Worm (Caenorhabditis elegans) whole organism, dauer: Measurements from ENCODE around the gene B0285.6.

Source experiments
- unc-62 ChIP-seq: sonication (generic microtip); optimal IDR thresholded peaks from 2 replicates; lab custom pipeline; 2017; ENCODE audit warnings: missing biosample characterization, missing genetic modification reagents, missing genetic modification characterization

Gene B0285.6

ce11 chrIII:4335614-4336013, 14.3 kb upstream of the B0285.6 start:
- no peak for TF ChIP-seq unc-62

- no peak for TF ChIP-seq unc-62
These were observed 6.8 kb upstream of the B0285.6 start, which contains the start of the genes B0285.3 and lcmt-1 for ce11 chrIII:4343070-4343469. TSS of gene B0285.3 (minus strand) at chrIII:4343336. TSS of gene lcmt-1 (plus strand) at chrIII:4343446.

ce11 chrIII:4345034-4345433, 4.9 kb upstream of the B0285.6 start, which contains the start of gene hse-5:
TSS of gene hse-5 (plus strand) at chrIII:4345334.
- no peak for TF ChIP-seq unc-62

- TF ChIP-seq unc-62 = no peak
These were observed 6.5 kb downstream of the B0285.6 start, which contains the start of gene mnp-1 for ce11 chrIII:4356384-4356783. TSS of gene mnp-1 (plus strand) at chrIII:4356594.

ce11 chrIII:4357438-4357837, 7.5 kb downstream of the B0285.6 start:
- no peak for TF ChIP-seq unc-62

- TF ChIP-seq unc-62 = no peak
These were observed 8.4 kb downstream of the B0285.6 start for ce11 chrIII:4358345-4358744.

- TF ChIP-seq unc-62 = no peak
These were observed 9.3 kb downstream of the B0285.6 start for ce11 chrIII:4359208-4359607.

ce11 chrIII:4359900-4360299, 10.0 kb downstream of the B0285.6 start:
- TF ChIP-seq unc-62 = no peak

ce11 chrIII:4362332-4362731, 12.4 kb downstream of the B0285.6 start:
- TF ChIP-seq unc-62 = no peak

- no peak for TF ChIP-seq unc-62
These were observed 15.1 kb downstream of the B0285.6 start, which contains the start of gene ckb-1 for ce11 chrIII:4364974-4365373. TSS of gene ckb-1 (plus strand) at chrIII:4365274.

- TF ChIP-seq unc-62 = no peak
These were observed 17.8 kb downstream of the B0285.6 start, which contains the start of gene ckb-2 for ce11 chrIII:4367649-4368048. TSS of gene ckb-2 (plus strand) at chrIII:4367949.

ce11 chrIII:4370585-4370984, 20.7 kb downstream of the B0285.6 start, which contains the start of gene ckb-3:
TSS of gene ckb-3 (plus strand) at chrIII:4370885.
- no peak for TF ChIP-seq unc-62

ce11 chrIII:4372894-4373293, 23.0 kb downstream of the B0285.6 start:
- TF ChIP-seq unc-62 = no peak

ce11 chrIII:4374854-4375253, 25.0 kb downstream of the B0285.6 start, which contains the start of gene pals-26:
TSS of gene pals-26 (plus strand) at chrIII:4375154.
- TF ChIP-seq unc-62 = no peak

- no peak for TF ChIP-seq unc-62
These were observed 29.8 kb downstream of the B0285.6 start, which contains the start of gene B0284.3 for ce11 chrIII:4379717-4380116. TSS of gene B0284.3 (minus strand) at chrIII:4379817.

ce11 chrIII:4380835-4381234, 30.9 kb downstream of the B0285.6 start:
- TF ChIP-seq unc-62 = no peak

ce11 chrIII:4381343-4381742, 31.4 kb downstream of the B0285.6 start, which contains the start of gene pals-27:
TSS of gene pals-27 (plus strand) at chrIII:4381643.
- no peak for TF ChIP-seq unc-62

- no peak for TF ChIP-seq unc-62
These were observed 32.2 kb downstream of the B0285.6 start for ce11 chrIII:4382118-4382517.

ce11 chrIII:4384487-4384886, 34.6 kb downstream of the B0285.6 start, which contains the start of gene pals-28:
TSS of gene pals-28 (plus strand) at chrIII:4384787.
- TF ChIP-seq unc-62 = no peak
